Worm (Caenorhabditis elegans) whole organism, young adult: ENCODE measurements around the gene W09C2.10.

Source experiments
- B0035.1 ChIP-seq: sonication (generic microtip); optimal IDR thresholded peaks from 2 replicates; lab custom pipeline; 2016; ENCODE audit warnings: missing genetic modification characterization, mild to moderate bottlenecking, missing compliant biosample characterization, missing genotype, missing genetic modification reagents
- B0336.3 ChIP-seq: fragments of 200-800 bp; sonication (Bioruptor generic); IDR thresholded peaks from 2 replicates; pipeline ENCODE4 v1.3.6; 2022; ENCODE audit warnings: missing genetic modification characterization, missing compliant biosample characterization
- C17E4.6 ChIP-seq: fragments of 200-800 bp; sonication (Bioruptor generic); IDR thresholded peaks from 2 replicates; pipeline ENCODE4 v1.3.6; 2022; ENCODE audit warnings: missing genetic modification reagents, missing genetic modification characterization, missing compliant biosample characterization
- F22D6.2 ChIP-seq: sonication (generic microtip); optimal IDR thresholded peaks from 2 replicates; lab custom pipeline; 2016; ENCODE audit warnings: mild to moderate bottlenecking, missing genetic modification characterization, missing compliant biosample characterization
- F23B12.7 ChIP-seq: sonication (generic microtip); optimal IDR thresholded peaks from 2 replicates; lab custom pipeline; 2017; ENCODE audit warnings: missing genetic modification characterization, mild to moderate bottlenecking, missing compliant biosample characterization, antibody characterized with exemption, moderate library complexity; ENCODE audit not compliant: insufficient read depth
- F49E8.2 ChIP-seq: sonication (generic microtip); optimal IDR thresholded peaks from 3 replicates; lab custom pipeline; 2017; ENCODE audit warnings: missing genetic modification characterization, mild to moderate bottlenecking, missing compliant biosample characterization, antibody characterized with exemption, moderate library complexity; ENCODE audit not compliant: insufficient read depth
- F57C9.4 ChIP-seq: sonication (generic microtip); optimal IDR thresholded peaks from 2 replicates; lab custom pipeline; 2017; ENCODE audit warnings: mild to moderate bottlenecking, missing genetic modification characterization, missing compliant biosample characterization
- T07F8.4 ChIP-seq: sonication (generic microtip); optimal IDR thresholded peaks from 2 replicates; lab custom pipeline; 2016; ENCODE audit warnings: mild to moderate bottlenecking, missing genetic modification characterization, moderate library complexity, missing compliant biosample characterization
- Y53F4B.3 ChIP-seq: fragments of 200-800 bp; sonication (Bioruptor generic); IDR thresholded peaks from 2 replicates; pipeline ENCODE4 v1.3.6; 2022; ENCODE audit warnings: missing genetic modification reagents, missing genetic modification characterization, missing compliant biosample characterization
- Y67H2A.10 ChIP-seq: fragments of 200-800 bp; sonication (Bioruptor generic); conservative IDR thresholded peaks from 2 replicates; pipeline ENCODE4 v1.3.6; 2022; ENCODE audit warnings: missing genetic modification reagents, missing genetic modification characterization, missing compliant biosample characterization
- Y79H2A.3 ChIP-seq: fragments of 200-800 bp; sonication (Bioruptor generic); conservative IDR thresholded peaks from 2 replicates; pipeline ENCODE4 v1.3.6; 2022; ENCODE audit warnings: missing genetic modification reagents, missing genetic modification characterization, missing compliant biosample characterization
- ama-1 ChIP-seq, 3 experiments: fragments of 150-350 bp in 1 of 3; sonication (generic microtip) in 2 of 3; optimal IDR thresholded peaks; 2 replicates each; lab custom pipeline; 2014 to 2018; ENCODE audit warnings: missing biosample characterization in 2 of 3, missing genetic modification characterization in 2 of 3, missing genetic modification reagents in 2 of 3
- attf-6 ChIP-seq: fragments of 200-800 bp; sonication (Bioruptor generic); IDR thresholded peaks from 2 replicates; pipeline ENCODE4 v1.3.6; 2022; ENCODE audit warnings: missing genetic modification reagents, missing genetic modification characterization, missing compliant biosample characterization
- bed-2 ChIP-seq: fragments of 200-800 bp; sonication (Bioruptor generic); IDR thresholded peaks from 2 replicates; pipeline ENCODE4 v1.3.6; 2022; ENCODE audit warnings: missing genetic modification reagents, missing genetic modification characterization, missing compliant biosample characterization
- ccch-3 ChIP-seq: fragments of 200-800 bp; sonication (Bioruptor generic); optimal IDR thresholded peaks from 2 replicates; lab custom pipeline; 2018; ENCODE audit warnings: mild to moderate bottlenecking, missing genetic modification characterization, missing compliant biosample characterization
- cebp-1 ChIP-seq, 2 experiments: fragments of 200-800 bp in 1 of 2; sonication (Bioruptor generic) in 1 of 2; sonication (generic microtip) in 1 of 2; IDR thresholded peaks in 1 of 2; optimal IDR thresholded peaks in 1 of 2; 2 replicates each; pipeline versions ENCODE4 v1.3.6 to Lab custom; 2017 to 2022; ENCODE audit warnings: missing compliant biosample characterization in 2 of 2, missing genetic modification characterization in 2 of 2, mild to moderate bottlenecking in 1 of 2, missing genetic modification reagents in 1 of 2, moderate library complexity in 1 of 2
- cebp-2 ChIP-seq: fragments of 200-800 bp; sonication (Bioruptor generic); IDR thresholded peaks from 2 replicates; pipeline ENCODE4 v1.3.6; 2022; ENCODE audit warnings: missing genetic modification characterization, missing compliant biosample characterization
- ceh-91 ChIP-seq: fragments of 200-800 bp; sonication (Bioruptor generic); IDR thresholded peaks from 2 replicates; pipeline ENCODE4 v1.3.6; 2022; ENCODE audit warnings: missing genetic modification reagents, missing genetic modification characterization, missing compliant biosample characterization
- die-1 ChIP-seq: sonication (generic microtip); optimal IDR thresholded peaks from 2 replicates; lab custom pipeline; 2016; ENCODE audit warnings: missing genotype, mild to moderate bottlenecking, missing genetic modification characterization, missing compliant biosample characterization
- dox-1 ChIP-seq: fragments of 200-800 bp; sonication (Bioruptor generic); IDR thresholded peaks from 2 replicates; pipeline ENCODE4 v1.3.6; 2022; ENCODE audit warnings: missing genetic modification reagents, missing genetic modification characterization, missing compliant biosample characterization
- ets-4 ChIP-seq: fragments of 200-800 bp; sonication (Bioruptor generic); optimal IDR thresholded peaks from 2 replicates; lab custom pipeline; 2018; ENCODE audit warnings: mild to moderate bottlenecking, missing genetic modification characterization, missing compliant biosample characterization
- hmg-1.2 ChIP-seq: fragments of 200-800 bp; sonication (Bioruptor generic); IDR thresholded peaks from 2 replicates; pipeline ENCODE4 v1.3.6; 2022; ENCODE audit warnings: missing genetic modification reagents, missing genetic modification characterization, missing compliant biosample characterization
- hrde-1 ChIP-seq: sonication (generic microtip); optimal IDR thresholded peaks from 2 replicates; lab custom pipeline; 2016; ENCODE audit warnings: missing genetic modification characterization, mild to moderate bottlenecking, missing compliant biosample characterization, moderate library complexity, missing genotype, missing genetic modification reagents, borderline replicate concordance
- hsf-1 ChIP-seq: fragments of 200-800 bp; sonication (Bioruptor generic); IDR thresholded peaks from 2 replicates; pipeline ENCODE4 v1.3.6; 2022; ENCODE audit warnings: missing genetic modification reagents, missing genetic modification characterization, missing compliant biosample characterization
- let-526 ChIP-seq: fragments of 200-800 bp; sonication (Bioruptor generic); IDR thresholded peaks from 2 replicates; pipeline ENCODE4 v1.3.6; 2022; ENCODE audit warnings: missing genetic modification reagents, missing genetic modification characterization, missing compliant biosample characterization
- lin-35 ChIP-seq, 3 experiments: fragments of 150-350 bp in 2 of 3; sonication (generic microtip) in 1 of 3; optimal IDR thresholded peaks; 2 replicates each; lab custom pipeline; 2014 to 2018; ENCODE audit warnings: missing biosample characterization in 3 of 3, missing genetic modification characterization in 3 of 3, missing genetic modification reagents in 3 of 3
- lin-40 ChIP-seq: sonication (generic microtip); optimal IDR thresholded peaks from 2 replicates; lab custom pipeline; 2016; ENCODE audit warnings: missing genetic modification characterization, mild to moderate bottlenecking, missing compliant biosample characterization, missing genotype, missing genetic modification reagents
- lin-54 ChIP-seq: fragments of 200-800 bp; sonication (Bioruptor generic); optimal IDR thresholded peaks from 2 replicates; lab custom pipeline; 2018; ENCODE audit warnings: mild to moderate bottlenecking, missing genetic modification characterization, missing compliant biosample characterization
- lsl-1 ChIP-seq: fragments of 200-800 bp; sonication (Bioruptor generic); optimal IDR thresholded peaks from 2 replicates; lab custom pipeline; 2018; ENCODE audit warnings: mild to moderate bottlenecking, missing genetic modification characterization, moderate library complexity, missing compliant biosample characterization
- madf-6 ChIP-seq: fragments of 200-800 bp; sonication (Bioruptor generic); IDR thresholded peaks from 2 replicates; pipeline ENCODE4 v1.3.6; 2022; ENCODE audit warnings: missing genetic modification reagents, missing genetic modification characterization, missing compliant biosample characterization
- mxl-1 ChIP-seq: sonication (generic microtip); optimal IDR thresholded peaks from 2 replicates; lab custom pipeline; 2016; ENCODE audit warnings: missing genetic modification characterization, missing compliant biosample characterization
- nfya-1 ChIP-seq: sonication (generic microtip); optimal IDR thresholded peaks from 2 replicates; lab custom pipeline; 2017; ENCODE audit warnings: antibody characterized with exemption, missing compliant biosample characterization, missing genetic modification characterization, borderline replicate concordance; ENCODE audit not compliant: insufficient read depth
- nhr-80 ChIP-seq: sonication (generic microtip); optimal IDR thresholded peaks from 2 replicates; lab custom pipeline; 2016; ENCODE audit warnings: missing genetic modification characterization, missing compliant biosample characterization
- nhr-90 ChIP-seq: sonication (generic microtip); optimal IDR thresholded peaks from 2 replicates; lab custom pipeline; 2016; ENCODE audit warnings: missing genotype, mild to moderate bottlenecking, missing genetic modification characterization, missing compliant biosample characterization
- rec-8 ChIP-seq, 2 experiments: sonication (generic microtip); optimal IDR thresholded peaks; 2 replicates each; lab custom pipeline; 2016; ENCODE audit warnings: mild to moderate bottlenecking in 2 of 2, missing genetic modification characterization in 2 of 2, missing genetic modification reagents in 2 of 2, missing genotype in 2 of 2, missing biosample characterization in 1 of 2, missing compliant biosample characterization in 1 of 2, moderate library complexity in 1 of 2
- snpc-4 ChIP-seq, 5 experiments: fragments of 150-350 bp in 1 of 5; sonication (generic microtip) in 4 of 5; optimal IDR thresholded peaks; 2 replicates each; lab custom pipeline; 2014 to 2018; ENCODE audit warnings: missing genetic modification characterization in 5 of 5, missing biosample characterization in 3 of 5, antibody characterized with exemption in 2 of 5, mild to moderate bottlenecking in 2 of 5, missing compliant biosample characterization in 2 of 5, missing genotype in 2 of 5, moderate library complexity in 2 of 5, missing genetic modification reagents in 1 of 5
- somi-1 ChIP-seq: fragments of 200-800 bp; sonication (Bioruptor generic); optimal IDR thresholded peaks from 2 replicates; lab custom pipeline; 2018; ENCODE audit warnings: mild to moderate bottlenecking, missing genetic modification characterization, missing compliant biosample characterization
- unc-130 ChIP-seq: sonication (generic microtip); optimal IDR thresholded peaks from 2 replicates; lab custom pipeline; 2016; ENCODE audit warnings: missing genetic modification reagents, missing genetic modification characterization, missing compliant biosample characterization
- unc-62 ChIP-seq: fragments of 150-350 bp; optimal IDR thresholded peaks from 2 replicates; lab custom pipeline; 2014; ENCODE audit warnings: missing biosample characterization, missing genetic modification reagents, missing genetic modification characterization
- ztf-18 ChIP-seq: sonication (generic microtip); optimal IDR thresholded peaks from 2 replicates; lab custom pipeline; 2016; ENCODE audit warnings: missing genotype, mild to moderate bottlenecking, missing genetic modification characterization, missing compliant biosample characterization
- ztf-3 ChIP-seq: fragments of 200-800 bp; sonication (Bioruptor generic); optimal IDR thresholded peaks from 2 replicates; lab custom pipeline; 2018; ENCODE audit warnings: mild to moderate bottlenecking, missing genetic modification characterization, missing compliant biosample characterization

The W09C2.10 gene

ce11 chrIV:9593456-9593855, 31.4 kb downstream of the W09C2.10 start, which contains the start of gene spp-18:
Gene spp-18 (plus strand): TSS chrIV:9593712.
- TF ChIP-seq cebp-1 (GFP tag; IDR thresholded peaks at IDR 0.05; lab: Robert Waterston, UW) (peak; percentile 68; the same call in 1 of the 2 replicates), cebp-1 (tag; optimal IDR thresholded peaks at IDR 0.05; lab: Kevin White, UChicago) (no peak), B0035.1 (no peak), nhr-80 (tag; lab: Kevin White, UChicago) (peak; percentile 87), ceh-91 (GFP tag; lab: Robert Waterston, UW) (no peak), dox-1 (GFP tag; lab: Robert Waterston, UW) (0 out of 2 replicates have a peak, but pooled peaks have one; percentile 37), ets-4 (GFP tag; lab: Kevin White, UChicago) (peak; percentile 75)

- TF ChIP-seq B0336.3 (GFP tag; lab: Robert Waterston, UW), result no peak
- TF ChIP-seq unc-130 (GFP tag; lab: Kevin White, UChicago), result no peak
- TF ChIP-seq hsf-1, result no peak
- TF ChIP-seq hmg-1.2 (GFP tag; lab: Robert Waterston, UW), result no peak
- TF ChIP-seq dox-1 (GFP tag; lab: Robert Waterston, UW), result no peak
- TF ChIP-seq hrde-1 (tag; lab: Kevin White, UChicago), result no peak
- no peak for TF ChIP-seq Y53F4B.3 (GFP tag; lab: Robert Waterston, UW)
- TF ChIP-seq ztf-18, result no peak
- TF ChIP-seq mxl-1 (tag; lab: Kevin White, UChicago), result no peak
- no peak for TF ChIP-seq ama-1 (optimal IDR thresholded peaks at IDR 0.05; lab: Kevin White, UChicago)
- no peak for TF ChIP-seq ama-1 (GFP tag; optimal IDR thresholded peaks at IDR 0.05; lab: Kevin White, UChicago)
- TF ChIP-seq cebp-2 (GFP tag; lab: Robert Waterston, UW), result no peak
- TF ChIP-seq madf-6 (GFP tag; lab: Robert Waterston, UW), result no peak
- TF ChIP-seq rec-8 (tag; optimal IDR thresholded peaks at IDR 0.05; lab: Kevin White, UChicago), result no peak
- no peak for TF ChIP-seq somi-1 (GFP tag; lab: Kevin White, UChicago)
- TF ChIP-seq lin-54 (GFP tag; lab: Kevin White, UChicago), result no peak
- TF ChIP-seq lsl-1, result no peak
- TF ChIP-seq F49E8.2, result no peak
- no peak for TF ChIP-seq attf-6 (GFP tag; lab: Robert Waterston, UW)
- no peak for TF ChIP-seq unc-62 (GFP tag; lab: Kevin White, UChicago)
- TF ChIP-seq bed-2 (GFP tag; lab: Robert Waterston, UW), result no peak
Measured at ce11 chrIV:9592413-9592812, 32.5 kb downstream of the W09C2.10 start, which contains the start of gene pei-1. Gene pei-1 (minus strand): TSS chrIV:9592513.

- TF ChIP-seq ceh-91 (GFP tag; lab: Robert Waterston, UW) (peak; percentile 88), nfya-1 (tag; lab: Kevin White, UChicago) (no peak), lin-40 (no peak), hrde-1 (tag; lab: Kevin White, UChicago) (no peak), die-1 (tag; lab: Kevin White, UChicago) (no peak), F22D6.2 (tag; lab: Kevin White, UChicago) (no peak), snpc-4 (GFP tag; optimal IDR thresholded peaks at IDR 0.05; lab: Kevin White, UChicago) (peak; percentile 66), snpc-4 (tag; optimal IDR thresholded peaks at IDR 0.05; lab: Kevin White, UChicago) (peak in 3 of 4 experiments; percentile 10 to 78 (median 26)), F23B12.7 (tag; lab: Kevin White, UChicago) (no peak), T07F8.4 (tag; lab: Kevin White, UChicago) (no peak), C17E4.6 (GFP tag; lab: Robert Waterston, UW) (peak; percentile 49; the same call in 1 of the 2 replicates), ccch-3 (GFP tag; lab: Kevin White, UChicago) (no peak), Y79H2A.3 (GFP tag; lab: Robert Waterston, UW) (no peak), somi-1 (GFP tag; lab: Kevin White, UChicago) (no peak), ztf-3 (GFP tag; lab: Kevin White, UChicago) (no peak), F57C9.4 (tag; lab: Kevin White, UChicago) (no peak), Y67H2A.10 (GFP tag; lab: Robert Waterston, UW) (no peak), B0336.3 (GFP tag; lab: Robert Waterston, UW) (peak; percentile 70), nhr-90 (no peak), let-526 (GFP tag; lab: Robert Waterston, UW) (no peak), B0035.1 (no peak), ets-4 (GFP tag; lab: Kevin White, UChicago) (no peak), lin-35 (GFP tag; optimal IDR thresholded peaks at IDR 0.05; lab: Kevin White, UChicago) (peak in 1 of 3 experiments; percentile 47)
Measured at ce11 chrIV:9588784-9589457, 36.0 kb downstream of the W09C2.10 start, which contains the start of gene trcs-1. Gene trcs-1 (minus strand): TSS chrIV:9588834.
